Fruit fly (Drosophila melanogaster): ENCODE measurements around the gene CG33673.

- TF ChIP-seq CG8478 (optimal IDR thresholded peaks at IDR 0.05) (no peak), CTCF (optimal IDR thresholded peaks at IDR 0.05) (no peak)
These were observed 41.1 kb upstream of the CG33673 start, which contains the start of gene Got2 for dm6 chr2L:1987434-1988191.

Data from S2 (cell line).